Worm (Caenorhabditis elegans) whole organism, mixed stage, embryonic: ENCODE results near the gene srsx-7.

Experiments used
- M03D4.4 ChIP-seq: sonication (generic microtip); optimal IDR thresholded peaks from 2 replicates; lab custom pipeline; 2017; ENCODE audit warnings: mild to moderate bottlenecking, missing genetic modification characterization, missing compliant biosample characterization
- blmp-1 ChIP-seq: fragments of 150-350 bp; optimal IDR thresholded peaks from 2 replicates; lab custom pipeline; 2014; ENCODE audit warnings: missing biosample characterization, missing genetic modification characterization
- ceh-39 ChIP-seq: fragments of 150-350 bp; optimal IDR thresholded peaks from 2 replicates; lab custom pipeline; 2014; ENCODE audit warnings: missing biosample characterization, missing genetic modification characterization
- ceh-43 ChIP-seq: fragments of 200-800 bp; sonication (Bioruptor generic); optimal IDR thresholded peaks from 2 replicates; lab custom pipeline; 2018; ENCODE audit warnings: mild to moderate bottlenecking, missing genetic modification characterization, moderate library complexity, missing compliant biosample characterization
- ceh-83 ChIP-seq: fragments of 200-800 bp; sonication (Bioruptor generic); optimal IDR thresholded peaks from 2 replicates; lab custom pipeline; 2018; ENCODE audit warnings: mild to moderate bottlenecking, missing genetic modification characterization, missing compliant biosample characterization
- ces-1 ChIP-seq: fragments of 150-350 bp; optimal IDR thresholded peaks from 2 replicates; lab custom pipeline; 2014; ENCODE audit warnings: missing biosample characterization, missing genetic modification reagents, missing genetic modification characterization
- cnd-1 ChIP-seq: fragments of 200-800 bp; sonication (Bioruptor generic); optimal IDR thresholded peaks from 2 replicates; lab custom pipeline; 2018; ENCODE audit warnings: mild to moderate bottlenecking, missing genetic modification characterization, missing compliant biosample characterization
- drap-1 ChIP-seq: fragments of 200-800 bp; sonication (Bioruptor generic); optimal IDR thresholded peaks from 3 replicates; lab custom pipeline; 2018; ENCODE audit warnings: mild to moderate bottlenecking, missing genetic modification characterization, missing compliant biosample characterization
- elt-1 ChIP-seq: sonication (generic microtip); optimal IDR thresholded peaks from 2 replicates; lab custom pipeline; 2017; ENCODE audit warnings: missing genetic modification characterization, mild to moderate bottlenecking, missing compliant biosample characterization, antibody characterized with exemption, moderate library complexity, borderline replicate concordance; ENCODE audit not compliant: insufficient read depth
- elt-3 ChIP-seq: fragments of 150-350 bp; optimal IDR thresholded peaks from 2 replicates; lab custom pipeline; 2014; ENCODE audit warnings: missing biosample characterization, missing genetic modification characterization
- flh-1 ChIP-seq: fragments of 200-800 bp; sonication (Bioruptor generic); optimal IDR thresholded peaks from 2 replicates; lab custom pipeline; 2018; ENCODE audit warnings: mild to moderate bottlenecking, missing genetic modification characterization, moderate library complexity, missing compliant biosample characterization
- ham-2 ChIP-seq: fragments of 200-800 bp; sonication (Bioruptor generic); optimal IDR thresholded peaks from 2 replicates; lab custom pipeline; 2018; ENCODE audit warnings: mild to moderate bottlenecking, missing genetic modification characterization, missing compliant biosample characterization
- hlh-1 ChIP-seq: fragments of 150-350 bp; optimal IDR thresholded peaks from 2 replicates; lab custom pipeline; 2014; ENCODE audit warnings: missing biosample characterization, missing genetic modification reagents, missing genetic modification characterization
- lin-13 ChIP-seq: fragments of 150-350 bp; optimal IDR thresholded peaks from 2 replicates; lab custom pipeline; 2014; ENCODE audit warnings: missing biosample characterization, missing genetic modification characterization
- lin-32 ChIP-seq: fragments of 200-800 bp; sonication (Bioruptor generic); optimal IDR thresholded peaks from 2 replicates; lab custom pipeline; 2018; ENCODE audit warnings: mild to moderate bottlenecking, missing genetic modification characterization, missing compliant biosample characterization
- lsy-2 ChIP-seq: fragments of 150-350 bp; optimal IDR thresholded peaks from 2 replicates; lab custom pipeline; 2014; ENCODE audit warnings: missing biosample characterization, missing genetic modification characterization
- mab-5 ChIP-seq: fragments of 150-350 bp; optimal IDR thresholded peaks from 2 replicates; lab custom pipeline; 2014; ENCODE audit warnings: missing biosample characterization, missing genetic modification characterization
- mep-1 ChIP-seq: fragments of 150-350 bp; optimal IDR thresholded peaks from 2 replicates; lab custom pipeline; 2017; ENCODE audit warnings: missing biosample characterization, missing genetic modification reagents, missing genetic modification characterization, inconsistent platforms
- mls-2 ChIP-seq: sonication (generic microtip); optimal IDR thresholded peaks from 2 replicates; lab custom pipeline; 2016; ENCODE audit warnings: mild to moderate bottlenecking, missing genetic modification characterization, moderate library complexity, missing compliant biosample characterization
- nhr-12 ChIP-seq: fragments of 150-350 bp; optimal IDR thresholded peaks from 2 replicates; lab custom pipeline; 2014; ENCODE audit warnings: missing biosample characterization, missing genetic modification characterization
- nhr-2 ChIP-seq: fragments of 150-350 bp; optimal IDR thresholded peaks from 2 replicates; lab custom pipeline; 2014; ENCODE audit warnings: missing biosample characterization, missing genetic modification characterization
- nhr-237 ChIP-seq: fragments of 150-350 bp; optimal IDR thresholded peaks from 2 replicates; lab custom pipeline; 2014; ENCODE audit warnings: missing biosample characterization, missing genetic modification characterization
- nhr-28 ChIP-seq: fragments of 150-350 bp; optimal IDR thresholded peaks from 2 replicates; lab custom pipeline; 2014; ENCODE audit warnings: missing biosample characterization, missing genetic modification characterization
- nhr-76 ChIP-seq: sonication (generic microtip); optimal IDR thresholded peaks from 2 replicates; lab custom pipeline; 2017; ENCODE audit warnings: missing biosample characterization, missing genetic modification characterization
- pha-4 ChIP-seq: fragments of 150-350 bp; optimal IDR thresholded peaks from 2 replicates; lab custom pipeline; 2018; ENCODE audit warnings: missing biosample characterization, missing genetic modification reagents, missing genetic modification characterization
- sem-2 ChIP-seq: fragments of 200-800 bp; sonication (Bioruptor generic); optimal IDR thresholded peaks from 2 replicates; lab custom pipeline; 2018; ENCODE audit warnings: mild to moderate bottlenecking, missing genetic modification characterization, missing compliant biosample characterization
- snpc-4 ChIP-seq: fragments of 150-350 bp; optimal IDR thresholded peaks from 2 replicates; lab custom pipeline; 2014; ENCODE audit warnings: missing biosample characterization, missing genetic modification characterization
- sptf-1 ChIP-seq: sonication (generic microtip); optimal IDR thresholded peaks from 2 replicates; lab custom pipeline; 2017; ENCODE audit warnings: mild to moderate bottlenecking, missing genetic modification characterization, moderate library complexity, missing compliant biosample characterization
- tbx-8 ChIP-seq: fragments of 200-800 bp; sonication (Bioruptor generic); optimal IDR thresholded peaks from 2 replicates; lab custom pipeline; 2018; ENCODE audit warnings: mild to moderate bottlenecking, missing genetic modification characterization, moderate library complexity, missing compliant biosample characterization
- unc-120 ChIP-seq: sonication (generic microtip); optimal IDR thresholded peaks from 2 replicates; lab custom pipeline; 2017; ENCODE audit warnings: missing genetic modification characterization, missing compliant biosample characterization; ENCODE audit not compliant: poor library complexity, severe bottlenecking
- unc-39 ChIP-seq: fragments of 150-350 bp; optimal IDR thresholded peaks from 2 replicates; lab custom pipeline; 2014; ENCODE audit warnings: missing biosample characterization, missing genetic modification characterization
- unc-62 ChIP-seq: fragments of 150-350 bp; optimal IDR thresholded peaks from 2 replicates; lab custom pipeline; 2014; ENCODE audit warnings: missing biosample characterization, missing genetic modification reagents, missing genetic modification characterization
- zip-8 ChIP-seq: fragments of 150-350 bp; optimal IDR thresholded peaks from 2 replicates; lab custom pipeline; 2014; ENCODE audit warnings: missing biosample characterization, missing genetic modification characterization
- ztf-11 ChIP-seq: fragments of 150-350 bp; optimal IDR thresholded peaks from 2 replicates; lab custom pipeline; 2014; ENCODE audit warnings: missing biosample characterization, missing genetic modification characterization

The srsx-7 gene

ce11 chrV:7943568-7943967 lies 18.0 kb downstream of the srsx-7 start, which contains the start of gene Y97E10B.1:
Y97E10B.1 (plus strand) TSS chrV:7943868.
- TF ChIP-seq ceh-83 (GFP tag; lab: Kevin White, UChicago) (no peak), unc-62 (no peak), nhr-28 (tag; lab: Kevin White, UChicago) (no peak), mep-1 (no peak), unc-120 (tag; lab: Kevin White, UChicago) (no peak), elt-1 (tag; lab: Kevin White, UChicago) (no peak), tbx-8 (GFP tag; lab: Kevin White, UChicago) (no peak), M03D4.4 (tag; lab: Kevin White, UChicago) (no peak), ham-2 (GFP tag; lab: Kevin White, UChicago) (no peak), ztf-11 (tag; lab: Kevin White, UChicago) (no peak), mls-2 (tag; lab: Kevin White, UChicago) (no peak), blmp-1 (tag; lab: Kevin White, UChicago) (no peak)

DNA sequence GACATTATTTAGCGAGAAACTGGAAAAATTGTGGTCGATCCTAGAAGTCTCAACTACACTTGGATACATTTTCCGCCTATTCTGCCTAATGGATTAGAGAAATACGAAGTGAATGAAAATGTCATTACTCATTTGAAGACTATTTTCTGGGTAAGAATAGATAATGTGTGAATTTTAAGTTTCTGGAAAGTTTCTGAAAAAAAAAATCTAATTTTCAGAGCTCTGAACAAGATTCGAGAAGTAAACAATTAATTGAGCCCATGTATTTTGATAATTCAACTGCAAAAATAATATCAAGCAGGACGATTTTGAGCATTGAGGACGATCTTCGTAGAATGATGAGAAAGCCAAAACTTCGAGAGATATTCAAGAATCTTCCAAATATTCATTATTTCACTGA lies 20.6 kb downstream of the srsx-7 start:
- TF ChIP-seq snpc-4 (tag; lab: Kevin White, UChicago), result no peak
- TF ChIP-seq ztf-11 (tag; lab: Kevin White, UChicago), result no peak
- TF ChIP-seq pha-4 (tag; lab: Kevin White, UChicago), result no peak
- no peak for TF ChIP-seq lsy-2
- no peak for TF ChIP-seq cnd-1
- no peak for TF ChIP-seq tbx-8 (GFP tag; lab: Kevin White, UChicago)
- no peak for TF ChIP-seq unc-120 (tag; lab: Kevin White, UChicago)
- no peak for TF ChIP-seq drap-1 (GFP tag; lab: Kevin White, UChicago)
- no peak for TF ChIP-seq mab-5 (tag; lab: Kevin White, UChicago)
- TF ChIP-seq ham-2 (GFP tag; lab: Kevin White, UChicago), result no peak
- no peak for TF ChIP-seq nhr-237 (tag; lab: Kevin White, UChicago)
- TF ChIP-seq nhr-28 (tag; lab: Kevin White, UChicago), result no peak
- no peak for TF ChIP-seq zip-8 (tag; lab: Kevin White, UChicago)
- TF ChIP-seq unc-39 (tag; lab: Kevin White, UChicago), result no peak
- no peak for TF ChIP-seq hlh-1 (tag; lab: Kevin White, UChicago)
- no peak for TF ChIP-seq lin-32
- no peak for TF ChIP-seq sptf-1 (tag; lab: Kevin White, UChicago)
- no peak for TF ChIP-seq ces-1 (GFP tag; lab: Kevin White, UChicago)
- TF ChIP-seq ceh-39, result no peak

DNA sequence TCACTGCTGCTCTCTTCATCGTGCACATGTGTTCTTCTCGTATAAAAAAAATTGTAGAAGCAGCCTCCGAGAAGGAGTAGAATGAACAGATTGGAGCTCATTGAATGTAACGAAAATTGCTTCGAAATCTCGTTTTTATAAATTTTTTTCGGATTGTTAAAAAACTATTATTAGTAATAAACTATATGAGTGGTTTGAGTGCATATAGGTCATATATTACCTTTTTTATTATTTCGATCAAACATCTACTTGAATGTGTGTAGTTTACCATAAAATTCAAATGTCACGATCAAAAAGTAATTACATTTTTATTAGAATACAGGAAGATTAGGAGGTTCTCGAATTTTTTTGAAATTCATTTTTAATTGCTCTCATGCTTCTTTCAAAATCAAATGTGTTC lies 27.3 kb downstream of the srsx-7 start, which contains the start of gene clec-216:
TSS of gene clec-216 (minus strand) at position 101 of the 400 bp plus-strand sequence.
- TF ChIP-seq unc-62 (no peak), hlh-1 (tag; lab: Kevin White, UChicago) (no peak), zip-8 (tag; lab: Kevin White, UChicago) (no peak), elt-1 (tag; lab: Kevin White, UChicago) (no peak), ham-2 (GFP tag; lab: Kevin White, UChicago) (no peak), elt-3 (no peak), ceh-39 (no peak), ceh-43 (GFP tag; lab: Kevin White, UChicago) (no peak), mls-2 (tag; lab: Kevin White, UChicago) (no peak), ces-1 (GFP tag; lab: Kevin White, UChicago) (no peak), ztf-11 (tag; lab: Kevin White, UChicago) (no peak), pha-4 (tag; lab: Kevin White, UChicago) (no peak), mep-1 (no peak), nhr-28 (tag; lab: Kevin White, UChicago) (no peak), lin-13 (no peak), flh-1 (GFP tag; lab: Kevin White, UChicago) (no peak), sem-2 (GFP tag; lab: Kevin White, UChicago) (no peak), ceh-83 (GFP tag; lab: Kevin White, UChicago) (no peak)

DNA sequence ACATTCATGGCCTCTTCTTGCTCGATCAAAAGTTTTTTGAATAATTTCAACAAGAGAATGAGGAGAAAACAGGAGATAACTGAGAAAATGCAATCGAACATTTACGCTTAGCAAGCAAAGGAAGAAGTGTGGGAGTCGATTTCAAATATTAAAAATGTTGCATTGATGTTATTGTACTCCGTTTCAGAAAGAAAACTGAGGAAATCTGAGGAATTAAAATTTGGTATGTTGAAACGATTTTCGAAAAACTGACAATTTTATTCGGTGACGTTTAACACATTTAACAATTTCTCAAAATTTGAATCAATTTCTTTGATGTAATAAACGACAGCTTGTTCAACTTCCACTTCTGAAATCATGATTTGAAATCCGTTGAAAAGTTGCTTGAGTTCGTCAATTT lies 29.0 kb downstream of the srsx-7 start, which contains the start of gene F26D11.13:
TSS of gene F26D11.13 (minus strand) at position 101 of the 400 bp plus-strand sequence.
- TF ChIP-seq elt-1 (tag; lab: Kevin White, UChicago) (no peak), flh-1 (GFP tag; lab: Kevin White, UChicago) (no peak), zip-8 (tag; lab: Kevin White, UChicago) (no peak), nhr-2 (no peak), pha-4 (tag; lab: Kevin White, UChicago) (no peak), drap-1 (GFP tag; lab: Kevin White, UChicago) (no peak), lin-13 (no peak), unc-39 (tag; lab: Kevin White, UChicago) (no peak), elt-3 (no peak), nhr-76 (tag; lab: Kevin White, UChicago) (no peak), nhr-237 (tag; lab: Kevin White, UChicago) (no peak), lin-32 (no peak), nhr-28 (tag; lab: Kevin White, UChicago) (no peak), nhr-12 (tag; lab: Kevin White, UChicago) (no peak), M03D4.4 (tag; lab: Kevin White, UChicago) (no peak), mep-1 (no peak), ceh-39 (no peak)
